Worm (Caenorhabditis elegans): ENCODE results near the gene prmn-1.

ce11 chrX:11427550-11427949 lies 42.7 kb downstream of the prmn-1 start:
- no peak for TF ChIP-seq nhr-12 (tag; optimal IDR thresholded peaks at IDR 0.05)
- no peak for TF ChIP-seq elt-3 (tag; optimal IDR thresholded peaks at IDR 0.05)
- no peak for TF ChIP-seq unc-62 (GFP tag; optimal IDR thresholded peaks at IDR 0.05)
- no peak for TF ChIP-seq alr-1 (tag; optimal IDR thresholded peaks at IDR 0.05)
- TF ChIP-seq nhr-77 (tag; optimal IDR thresholded peaks at IDR 0.05): no peak
- no peak for TF ChIP-seq egl-27 (tag; optimal IDR thresholded peaks at IDR 0.05)
- TF ChIP-seq mab-5 (tag; optimal IDR thresholded peaks at IDR 0.05): no peak
- TF ChIP-seq lin-39 (tag; optimal IDR thresholded peaks at IDR 0.05): no peak
- no peak for TF ChIP-seq fos-1 (tag; optimal IDR thresholded peaks at IDR 0.05)
- TF ChIP-seq nhr-237 (tag; optimal IDR thresholded peaks at IDR 0.05): no peak
